Worm (Caenorhabditis elegans): ENCODE measurements around the gene F49H6.8.

DNA sequence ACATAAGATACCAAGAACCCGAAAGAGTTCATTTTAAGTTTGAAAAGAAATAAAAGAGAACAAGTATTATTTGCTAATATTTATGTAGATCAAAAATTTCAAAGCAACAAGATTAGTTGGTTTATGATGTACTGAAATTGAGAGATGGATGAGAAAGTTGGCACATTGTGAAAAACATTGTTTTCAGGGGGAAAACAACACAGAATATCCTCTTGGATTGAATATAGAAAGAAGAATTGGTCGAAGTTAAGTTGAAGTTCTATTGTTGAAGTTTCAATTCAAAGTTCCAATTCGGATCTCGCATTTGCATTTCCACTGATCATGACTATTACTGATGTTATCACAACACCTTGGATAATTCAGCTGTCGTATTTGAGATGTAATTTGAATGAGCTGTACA is 21.8 kb downstream of the F49H6.8 start:
- no peak for TF ChIP-seq mab-5 (tag; optimal IDR thresholded peaks at IDR 0.05)
- TF ChIP-seq blmp-1 (tag; optimal IDR thresholded peaks at IDR 0.05; ENCODE audit: insufficient read depth) = no peak
- no peak for TF ChIP-seq fos-1 (tag; optimal IDR thresholded peaks at IDR 0.05)
- TF ChIP-seq R02D3.7 (tag; optimal IDR thresholded peaks at IDR 0.05) = no peak
- TF ChIP-seq nhr-11 (tag; optimal IDR thresholded peaks at IDR 0.05) = no peak
- TF ChIP-seq mbf-1 (tag; optimal IDR thresholded peaks at IDR 0.05) = no peak
- no peak for TF ChIP-seq nhr-25 (tag; optimal IDR thresholded peaks at IDR 0.05)
- no peak for TF ChIP-seq nhr-77 (tag; optimal IDR thresholded peaks at IDR 0.05)
- no peak for TF ChIP-seq zag-1 (tag; optimal IDR thresholded peaks at IDR 0.05)
- TF ChIP-seq ama-1 (optimal IDR thresholded peaks at IDR 0.05) = no peak
- TF ChIP-seq aly-2 (tag; optimal IDR thresholded peaks at IDR 0.05) = no peak
- TF ChIP-seq nhr-12 (tag; optimal IDR thresholded peaks at IDR 0.05) = no peak
- TF ChIP-seq ceh-82 (tag; optimal IDR thresholded peaks at IDR 0.05) = no peak
